Fruit fly (Drosophila melanogaster): ENCODE results near the gene shop.

Gene shop

DNA sequence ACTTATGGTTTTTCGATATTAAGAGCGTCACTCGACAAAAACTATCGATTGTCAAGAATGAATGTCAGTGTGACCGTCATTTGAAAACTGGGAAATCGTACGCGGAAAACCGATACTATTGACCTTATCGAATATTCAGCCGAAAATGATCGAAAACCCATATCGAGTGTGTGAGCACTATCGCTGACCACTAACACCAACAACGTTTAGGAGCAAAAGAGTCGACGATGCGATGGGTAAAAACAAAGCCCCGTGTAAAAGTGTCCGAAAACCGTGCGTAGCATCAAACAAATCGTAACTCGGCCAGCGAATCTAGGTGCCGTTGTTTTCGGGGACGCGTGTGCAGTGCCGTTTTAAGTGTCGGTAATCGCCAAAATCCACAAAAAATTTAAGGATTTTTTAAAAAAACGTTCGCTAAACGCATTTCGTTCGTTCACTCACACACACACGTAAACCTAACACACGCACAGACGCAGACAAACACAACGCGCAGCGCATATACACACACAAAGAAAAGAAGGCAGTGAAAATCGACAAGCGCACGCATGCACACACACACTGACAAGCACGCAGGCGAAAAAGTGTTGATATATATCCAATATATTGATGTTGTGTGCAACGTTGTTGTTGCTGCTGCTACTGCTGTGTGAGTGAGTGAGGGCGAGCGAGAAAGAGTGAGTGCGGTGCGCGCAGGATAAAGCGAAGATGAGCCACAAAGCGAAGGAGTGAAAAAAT, 15.5 kb upstream of the shop start, which contains the start of the genes CG7326 and Dora (continued):
- TF ChIP-seq CG8924 (tag; optimal IDR thresholded peaks at IDR 0.05) (peak; percentile 60), vvl (GFP tag; IDR thresholded peaks at IDR 0.05) (peak; percentile 26; the same call in 1 of the 2 replicates), Doc3 (GFP tag; IDR thresholded peaks at IDR 0.05; ENCODE audit: partially characterized antibody) (peak; percentile 75), caup (GFP tag; optimal IDR thresholded peaks at IDR 0.05; ENCODE audit: severe bottlenecking) (no peak), CG13624 (GFP tag; optimal IDR thresholded peaks at IDR 0.05) (peak; percentile 37), ken (GFP tag; IDR thresholded peaks at IDR 0.05) (no peak), CG17829 (tag; optimal IDR thresholded peaks at IDR 0.05) (peak; percentile 43), bowl (GFP tag; IDR thresholded peaks at IDR 0.05) (no peak), CG18599 (GFP tag; optimal IDR thresholded peaks at IDR 0.05) (no peak), gcm2 (GFP tag; optimal IDR thresholded peaks at IDR 0.05) (no peak), CG3163 (GFP tag; optimal IDR thresholded peaks at IDR 0.05) (peak; percentile 20), fd102C (GFP tag; optimal IDR thresholded peaks at IDR 0.05) (no peak), dysf (GFP tag; IDR thresholded peaks at IDR 0.05) (no peak), Oli (tag; optimal IDR thresholded peaks at IDR 0.05) (no peak), psq (GFP tag; optimal IDR thresholded peaks at IDR 0.05) (peak; percentile 29), CG1832 (GFP tag; optimal IDR thresholded peaks at IDR 0.05) (peak; percentile 72), pb (GFP tag; optimal IDR thresholded peaks at IDR 0.05) (no peak), nau (GFP tag; optimal IDR thresholded peaks at IDR 0.05) (no peak), salm (tag; optimal IDR thresholded peaks at IDR 0.05) (no peak), CG17912 (GFP tag; optimal IDR thresholded peaks at IDR 0.05) (peak; percentile 33), CG5180 (GFP tag; optimal IDR thresholded peaks at IDR 0.05) (no peak), CG11695 (GFP tag; IDR thresholded peaks at IDR 0.05) (no peak), toy (GFP tag; IDR thresholded peaks at IDR 0.05) (no peak), bbx (GFP tag; IDR thresholded peaks at IDR 0.05; ENCODE audit: partially characterized antibody) (peak; percentile 93), CG1647 (GFP tag; optimal IDR thresholded peaks at IDR 0.05) (no peak), CG34422 (GFP tag; IDR thresholded peaks at IDR 0.05) (peak; percentile 67; the same call in 1 of the 3 replicates), CG14965 (GFP tag; optimal IDR thresholded peaks at IDR 0.05; ENCODE audit: borderline replicate concordance) (no peak), Sry-δ (GFP tag; optimal IDR thresholded peaks at IDR 0.05) (peak; percentile 92), CG13775 (GFP tag; optimal IDR thresholded peaks at IDR 0.05) (no peak), dm (GFP tag; optimal IDR thresholded peaks at IDR 0.05) (peak; percentile 7), luna (GFP tag; optimal IDR thresholded peaks at IDR 0.05) (no peak), YL-1 (GFP tag; optimal IDR thresholded peaks at IDR 0.05) (peak; percentile 85), CG13424 (tag; optimal IDR thresholded peaks at IDR 0.05) (no peak), CG6175 (GFP tag; IDR thresholded peaks at IDR 0.05) (no peak), amos (GFP tag; IDR thresholded peaks at IDR 0.05; ENCODE audit: partially characterized antibody) (peak; percentile 93), ssp (GFP tag; IDR thresholded peaks at IDR 0.05) (peak; percentile 50), Mrtf (GFP tag; IDR thresholded peaks at IDR 0.05) (no peak), CG8281 (tag; optimal IDR thresholded peaks at IDR 0.05) (peak; percentile 5), CG3407 (GFP tag; optimal IDR thresholded peaks at IDR 0.05) (no peak), CG3838 (GFP tag; optimal IDR thresholded peaks at IDR 0.05) (no peak), dpn (GFP tag; optimal IDR thresholded peaks at IDR 0.05) (peak in 1 of 2 experiments; percentile 25), CG17186 (GFP tag; optimal IDR thresholded peaks at IDR 0.05) (peak; percentile 63), Stat92E (GFP tag; optimal IDR thresholded peaks at IDR 0.05) (peak in 1 of 3 experiments; percentile 31), ash1 (GFP tag; optimal IDR thresholded peaks at IDR 0.05) (no peak), scrt (GFP tag; optimal IDR thresholded peaks at IDR 0.05) (peak; percentile 25), Asciz (GFP tag; optimal IDR thresholded peaks at IDR 0.05) (no peak), onecut (GFP tag; IDR thresholded peaks at IDR 0.05) (peak; percentile 80), ase (GFP tag; IDR thresholded peaks at IDR 0.05) (no peak), Dref (GFP tag; IDR thresholded peaks at IDR 0.05) (peak; percentile 97)
